Worm (Caenorhabditis elegans) whole organism, late embryonic: ENCODE data around the gene srxa-2.
A peak's percentile ranks its signal among the peaks of the same experiment; 100 is the strongest.

Source experiments
- C08G9.2 ChIP-seq: sonication (generic microtip); optimal IDR thresholded peaks from 2 replicates; lab custom pipeline; 2016; ENCODE audit warnings: mild to moderate bottlenecking, missing genetic modification characterization, moderate library complexity, missing compliant biosample characterization
- ama-1 ChIP-seq: fragments of 150-350 bp; optimal IDR thresholded peaks from 2 replicates; lab custom pipeline; 2014
- ceh-14 ChIP-seq: sonication (generic microtip); optimal IDR thresholded peaks from 2 replicates; lab custom pipeline; 2016; ENCODE audit warnings: missing genotype, missing genetic modification characterization, missing compliant biosample characterization
- ceh-22 ChIP-seq: sonication (generic microtip); optimal IDR thresholded peaks from 2 replicates; lab custom pipeline; 2017; ENCODE audit warnings: missing biosample characterization, missing genetic modification characterization
- ceh-31 ChIP-seq: sonication (generic microtip); optimal IDR thresholded peaks from 2 replicates; lab custom pipeline; 2016; ENCODE audit warnings: missing genetic modification characterization, missing compliant biosample characterization
- che-1 ChIP-seq: sonication (generic microtip); optimal IDR thresholded peaks from 2 replicates; lab custom pipeline; 2016; ENCODE audit warnings: mild to moderate bottlenecking, missing genetic modification characterization, missing compliant biosample characterization
- nhr-11 ChIP-seq: fragments of 150-350 bp; optimal IDR thresholded peaks from 2 replicates; lab custom pipeline; 2014; ENCODE audit warnings: missing biosample characterization, missing genetic modification characterization
- npax-4 ChIP-seq: sonication (generic microtip); optimal IDR thresholded peaks from 2 replicates; lab custom pipeline; 2016; ENCODE audit warnings: missing genetic modification characterization, missing compliant biosample characterization
- pha-4 ChIP-seq: fragments of 150-350 bp; optimal IDR thresholded peaks from 2 replicates; lab custom pipeline; 2018; ENCODE audit warnings: missing biosample characterization, missing genetic modification reagents, missing genetic modification characterization
- pqm-1 ChIP-seq: sonication (generic microtip); optimal IDR thresholded peaks from 2 replicates; lab custom pipeline; 2016; ENCODE audit warnings: missing genetic modification characterization, missing compliant biosample characterization
- unc-55 ChIP-seq: sonication (generic microtip); optimal IDR thresholded peaks from 2 replicates; lab custom pipeline; 2017; ENCODE audit warnings: missing biosample characterization, missing genetic modification reagents, missing genetic modification characterization

- TF ChIP-seq unc-55 (GFP tag; lab: Kevin White, UChicago) (no peak), ama-1 (lab: Kevin White, UChicago) (peak; percentile 57), che-1 (no peak), pha-4 (no peak), nhr-11 (tag; lab: Kevin White, UChicago) (no peak), C08G9.2 (no peak), ceh-22 (tag; lab: Kevin White, UChicago) (no peak), npax-4 (tag; lab: Kevin White, UChicago) (no peak), ceh-31 (tag; lab: Kevin White, UChicago) (no peak), ceh-14 (tag; lab: Kevin White, UChicago) (no peak), pqm-1 (no peak)
Observed at ce11 chrIV:9464345-9464783, 41.2 kb downstream of the srxa-2 start.
